Fruit fly (Drosophila melanogaster) whole organism, pupa: Measurements from ENCODE around the gene Rrp40.

Source experiments
- CG10348 ChIP-seq: fragments of 200-800 bp; sonication (Bioruptor generic); IDR thresholded peaks from 2 replicates; pipeline ENCODE4 v1.3.6; 2022; ENCODE audit warnings: missing biosample characterization, missing genetic modification characterization
- CG12605 ChIP-seq: fragments of 200-800 bp; sonication (Bioruptor generic); IDR thresholded peaks from 2 replicates; pipeline ENCODE4 v1.3.6; 2022; ENCODE audit warnings: missing biosample characterization, missing genetic modification characterization
- CG13204 ChIP-seq: fragments of 200-800 bp; sonication (Bioruptor generic); optimal IDR thresholded peaks from 2 replicates; lab custom pipeline; 2018; ENCODE audit warnings: missing biosample characterization, mild to moderate bottlenecking, missing genetic modification characterization, moderate library complexity
- CG14655 ChIP-seq: fragments of 200-800 bp; sonication (Bioruptor generic); optimal IDR thresholded peaks from 3 replicates; lab custom pipeline; 2017; ENCODE audit warnings: mild to moderate bottlenecking, missing biosample characterization, missing genetic modification reagents, missing genetic modification characterization
- CG15710 ChIP-seq: fragments of 200-800 bp; sonication (Bioruptor generic); optimal IDR thresholded peaks from 2 replicates; lab custom pipeline; 2018; ENCODE audit warnings: missing biosample characterization, mild to moderate bottlenecking, missing genetic modification characterization, moderate library complexity
- CG17806 ChIP-seq: fragments of 200-800 bp; sonication (Bioruptor generic); optimal IDR thresholded peaks from 2 replicates; lab custom pipeline; 2018; ENCODE audit warnings: missing biosample characterization, mild to moderate bottlenecking, missing genetic modification characterization, moderate library complexity
- CG32121 ChIP-seq: fragments of 200-800 bp; sonication (Bioruptor generic); IDR thresholded peaks from 2 replicates; pipeline ENCODE4 v1.3.6; 2022; ENCODE audit warnings: missing biosample characterization, missing genetic modification characterization
- CG34367 ChIP-seq: fragments of 200-800 bp; sonication (Bioruptor generic); optimal IDR thresholded peaks from 2 replicates; lab custom pipeline; 2018; ENCODE audit warnings: missing biosample characterization, mild to moderate bottlenecking, missing genetic modification characterization
- CG4496 ChIP-seq: fragments of 200-800 bp; sonication (Bioruptor generic); IDR thresholded peaks from 3 replicates; pipeline ENCODE4 v1.3.6; 2022; ENCODE audit warnings: missing biosample characterization, missing genetic modification characterization
- CG8159 ChIP-seq: fragments of 200-800 bp; sonication (Bioruptor generic); optimal IDR thresholded peaks from 3 replicates; lab custom pipeline; 2018; ENCODE audit warnings: missing biosample characterization, mild to moderate bottlenecking, missing genetic modification characterization, moderate library complexity
- CG8301 ChIP-seq: fragments of 200-800 bp; sonication (Bioruptor generic); optimal IDR thresholded peaks from 2 replicates; lab custom pipeline; 2018; ENCODE audit warnings: missing biosample characterization, mild to moderate bottlenecking, missing genetic modification characterization
- CG9948 ChIP-seq: fragments of 200-800 bp; sonication (Bioruptor generic); optimal IDR thresholded peaks from 2 replicates; lab custom pipeline; 2018; ENCODE audit warnings: missing biosample characterization, mild to moderate bottlenecking, missing genetic modification characterization, moderate library complexity
- D1 ChIP-seq: fragments of 200-800 bp; sonication (Bioruptor generic); optimal IDR thresholded peaks from 2 replicates; lab custom pipeline; 2018; ENCODE audit warnings: missing biosample characterization, mild to moderate bottlenecking, missing genetic modification characterization, moderate library complexity
- EcR ChIP-seq: fragments of 200-800 bp; sonication (Bioruptor generic); optimal IDR thresholded peaks from 3 replicates; lab custom pipeline; 2019; ENCODE audit warnings: missing biosample characterization, missing genetic modification characterization, mild to moderate bottlenecking, moderate library complexity, missing genetic modification reagents
- Ets98B ChIP-seq: fragments of 200-800 bp; sonication (Bioruptor generic); IDR thresholded peaks from 2 replicates; pipeline ENCODE4 v1.3.6; 2022; ENCODE audit warnings: missing biosample characterization, missing genetic modification characterization
- Pif1A ChIP-seq: fragments of 200-800 bp; sonication (Bioruptor generic); optimal IDR thresholded peaks from 3 replicates; lab custom pipeline; 2016; ENCODE audit warnings: missing biosample characterization, missing genetic modification characterization
- Pif1B ChIP-seq: fragments of 200-800 bp; sonication (Bioruptor generic); optimal IDR thresholded peaks from 3 replicates; lab custom pipeline; 2016; ENCODE audit warnings: missing biosample characterization, missing genetic modification characterization
- Snoo ChIP-seq: fragments of 200-800 bp; sonication (Bioruptor generic); optimal IDR thresholded peaks from 3 replicates; lab custom pipeline; 2017; ENCODE audit warnings: missing biosample characterization, mild to moderate bottlenecking, missing genetic modification characterization, inconsistent platforms
- fd96Ca ChIP-seq: fragments of 200-800 bp; sonication (Bioruptor generic); IDR thresholded peaks from 3 replicates; pipeline ENCODE4 v1.3.6; 2022; ENCODE audit warnings: missing biosample characterization, missing genetic modification characterization
- gl ChIP-seq: fragments of 200-800 bp; sonication (Bioruptor generic); optimal IDR thresholded peaks from 2 replicates; lab custom pipeline; 2018; ENCODE audit warnings: missing biosample characterization, mild to moderate bottlenecking, missing genetic modification characterization
- rn ChIP-seq: fragments of 200-800 bp; sonication (Bioruptor generic); IDR thresholded peaks from 2 replicates; pipeline ENCODE4 v1.3.6; 2022; ENCODE audit warnings: missing biosample characterization, missing genetic modification characterization

Gene Rrp40

DNA sequence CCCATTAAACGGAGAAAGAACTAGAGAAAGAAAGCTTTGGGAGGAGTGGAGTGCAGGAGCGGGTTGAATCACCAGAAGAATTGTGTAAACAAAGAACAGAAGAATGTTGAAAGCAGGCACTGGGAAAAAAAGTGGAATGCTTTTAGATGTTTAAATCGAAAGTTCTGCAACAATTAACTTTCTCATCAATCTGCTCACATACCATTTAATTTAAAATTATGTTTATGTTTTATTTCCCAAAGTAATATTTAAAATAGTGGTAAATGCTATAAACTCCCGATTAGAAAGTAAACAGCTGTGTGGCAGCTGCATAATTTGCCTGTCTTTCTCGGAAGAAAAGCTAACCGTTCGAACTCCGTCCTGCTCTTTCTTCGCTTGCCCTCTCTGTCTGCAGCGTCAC is 9.5 kb downstream of the Rrp40 start:
- TF ChIP-seq CG4496 (GFP tag; lab: Robert Waterston, UW) (no peak), CG17806 (tag; lab: Kevin White, UChicago) (peak; percentile 21), fd96Ca (GFP tag; lab: Robert Waterston, UW) (no peak), EcR (no peak), CG8301 (peak; percentile 75), CG32121 (GFP tag; lab: Robert Waterston, UW) (no peak), CG15710 (tag; lab: Kevin White, UChicago) (no peak), gl (tag; lab: Kevin White, UChicago) (no peak), Pif1B (GFP tag; lab: Kevin White, UChicago) (no peak), CG13204 (no peak), D1 (tag; lab: Kevin White, UChicago) (no peak), CG34367 (tag; lab: Kevin White, UChicago) (no peak), CG14655 (GFP tag; lab: Kevin White, UChicago) (peak; percentile 66), rn (GFP tag; lab: Robert Waterston, UW) (no peak), CG9948 (no peak), CG12605 (GFP tag; lab: Robert Waterston, UW) (no peak), CG10348 (no peak), Snoo (no peak), CG8159 (no peak), Pif1A (GFP tag; lab: Kevin White, UChicago) (peak; percentile 40), Ets98B (no peak)

DNA sequence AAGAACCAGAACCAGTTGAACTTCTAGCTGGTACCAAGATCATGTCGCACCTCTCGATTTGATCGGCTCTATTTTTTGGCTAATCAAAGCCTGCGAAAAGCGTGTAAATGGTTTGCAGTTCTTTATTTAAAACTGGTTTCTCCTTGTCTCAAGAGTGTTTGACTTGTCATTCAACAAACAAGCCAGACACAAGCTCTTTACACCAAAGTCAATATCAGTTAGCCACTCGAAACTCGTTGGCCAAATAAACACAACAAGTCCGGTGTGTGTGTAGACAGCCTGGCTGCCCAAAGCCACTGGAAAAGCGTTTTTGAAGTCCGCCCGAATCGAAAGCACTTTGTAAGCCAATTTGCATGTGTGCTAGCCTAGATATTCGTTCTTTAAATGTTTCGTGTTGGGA is 11.6 kb downstream of the Rrp40 start:
- TF ChIP-seq CG32121 (GFP tag; lab: Robert Waterston, UW) (no peak), CG14655 (GFP tag; lab: Kevin White, UChicago) (no peak)

DNA sequence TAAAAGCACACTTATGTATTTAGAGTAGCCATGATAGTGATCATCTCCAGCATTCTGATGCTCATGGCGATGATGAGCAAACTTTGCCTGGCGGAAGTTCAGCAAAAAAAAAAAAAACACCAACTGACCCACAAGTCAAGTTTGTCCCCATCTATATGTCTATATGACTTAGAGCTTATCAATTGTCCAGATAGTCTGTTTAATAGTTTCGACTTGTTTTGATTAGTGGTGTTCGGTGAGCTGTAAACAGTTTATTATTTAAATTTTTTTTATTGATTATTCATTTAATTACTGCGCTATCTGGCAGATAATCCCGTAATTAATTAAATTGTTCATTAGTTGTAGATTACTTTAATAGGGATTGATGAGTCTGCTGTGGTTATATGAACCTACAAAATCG is 15.3 kb downstream of the Rrp40 start:
- no peak for TF ChIP-seq D1 (tag; lab: Kevin White, UChicago)
- TF ChIP-seq Snoo: no peak
- TF ChIP-seq CG32121 (GFP tag; lab: Robert Waterston, UW): no peak
- no peak for TF ChIP-seq CG8301
- TF ChIP-seq CG8159: no peak
- TF ChIP-seq CG12605 (GFP tag; lab: Robert Waterston, UW): no peak
- no peak for TF ChIP-seq CG4496 (GFP tag; lab: Robert Waterston, UW)
- TF ChIP-seq CG9948: no peak
- no peak for TF ChIP-seq CG15710 (tag; lab: Kevin White, UChicago)
- TF ChIP-seq Pif1A (GFP tag; lab: Kevin White, UChicago): no peak
- no peak for TF ChIP-seq CG34367 (tag; lab: Kevin White, UChicago)
- TF ChIP-seq CG10348: no peak
- no peak for TF ChIP-seq Pif1B (GFP tag; lab: Kevin White, UChicago)
- TF ChIP-seq EcR: no peak
- no peak for TF ChIP-seq fd96Ca (GFP tag; lab: Robert Waterston, UW)
- TF ChIP-seq CG17806 (tag; lab: Kevin White, UChicago): no peak
- no peak for TF ChIP-seq Ets98B
- TF ChIP-seq CG14655 (GFP tag; lab: Kevin White, UChicago): no peak

DNA sequence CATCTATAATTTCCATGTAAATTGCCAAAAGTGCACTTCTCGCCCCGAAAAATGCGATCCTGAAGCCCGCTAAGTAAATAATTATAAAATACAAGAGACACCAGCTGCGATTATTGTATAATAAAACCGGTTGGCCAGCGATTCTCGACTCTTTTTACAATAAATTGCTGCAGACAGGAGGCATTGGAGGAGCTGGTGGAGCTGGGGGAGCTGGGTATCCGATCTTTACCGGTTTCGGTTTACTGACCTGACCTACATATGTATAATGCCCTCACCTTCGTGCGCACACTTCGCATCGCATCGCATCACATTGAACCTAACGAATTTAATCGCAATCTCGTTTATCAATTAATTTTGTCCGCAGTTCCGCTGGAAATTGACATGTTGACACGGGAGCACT is 19.9 kb downstream of the Rrp40 start:
- TF ChIP-seq Pif1A (GFP tag; lab: Kevin White, UChicago) (no peak), CG10348 (no peak), EcR (peak; percentile 95)

DNA sequence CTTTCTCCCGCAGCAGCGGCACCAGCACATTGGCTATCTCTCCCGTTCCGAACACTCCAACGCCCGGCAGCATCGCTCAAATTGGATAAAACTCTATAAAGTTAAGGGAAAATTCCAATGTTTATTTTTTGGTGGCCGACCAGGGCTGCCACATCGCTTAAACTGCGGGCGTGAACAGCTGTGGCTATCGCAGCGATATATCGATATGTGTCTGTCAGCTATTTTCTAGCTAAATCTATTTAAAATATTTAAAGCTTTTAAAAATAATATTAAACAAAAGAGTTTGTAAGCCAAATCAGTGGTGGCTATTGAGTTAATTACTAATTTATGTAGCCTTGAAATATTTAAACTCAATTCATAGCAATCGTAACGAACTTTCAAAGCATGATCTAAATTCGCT is 23.4 kb downstream of the Rrp40 start, which contains the start of the genes CG17712 and CG17648:
TSS of gene CG17712 (minus strand) at position 170 of the 400 bp plus-strand sequence.
TSS of gene CG17648 (plus strand) at position 356 of the 400 bp plus-strand sequence.
- no peak for TF ChIP-seq EcR
- no peak for TF ChIP-seq Pif1A (GFP tag; lab: Kevin White, UChicago)
- no peak for TF ChIP-seq CG8159
- TF ChIP-seq CG14655 (GFP tag; lab: Kevin White, UChicago): no peak
- TF ChIP-seq fd96Ca (GFP tag; lab: Robert Waterston, UW): no peak
- no peak for TF ChIP-seq CG8301
- TF ChIP-seq CG34367 (tag; lab: Kevin White, UChicago): no peak
- no peak for TF ChIP-seq rn (GFP tag; lab: Robert Waterston, UW)

DNA sequence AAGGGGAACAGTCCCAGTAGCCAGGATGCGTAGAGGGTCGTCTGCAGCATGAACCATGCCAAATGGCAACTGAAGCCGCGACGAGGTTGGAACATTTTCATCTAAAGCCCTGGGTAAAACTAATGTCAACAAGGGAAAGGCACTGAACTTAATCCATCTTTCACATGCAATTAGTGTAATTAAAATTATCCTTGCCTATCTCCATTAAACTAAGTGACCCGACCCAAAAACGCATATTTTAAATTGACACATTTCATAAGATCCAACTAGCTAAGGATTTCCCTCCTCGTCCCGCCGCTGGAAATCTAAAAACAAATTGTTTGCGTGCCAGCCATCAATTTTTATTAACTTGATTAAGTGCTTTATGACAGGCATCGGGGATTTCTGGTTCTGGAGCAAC is 27.8 kb downstream of the Rrp40 start, which contains the start of gene Gr22f:
TSS of gene Gr22f (minus strand) at position 101 of the 400 bp plus-strand sequence.
- TF ChIP-seq Ets98B: no peak
- TF ChIP-seq CG9948: no peak
- TF ChIP-seq CG15710 (tag; lab: Kevin White, UChicago): no peak
- no peak for TF ChIP-seq CG10348
- no peak for TF ChIP-seq D1 (tag; lab: Kevin White, UChicago)

DNA sequence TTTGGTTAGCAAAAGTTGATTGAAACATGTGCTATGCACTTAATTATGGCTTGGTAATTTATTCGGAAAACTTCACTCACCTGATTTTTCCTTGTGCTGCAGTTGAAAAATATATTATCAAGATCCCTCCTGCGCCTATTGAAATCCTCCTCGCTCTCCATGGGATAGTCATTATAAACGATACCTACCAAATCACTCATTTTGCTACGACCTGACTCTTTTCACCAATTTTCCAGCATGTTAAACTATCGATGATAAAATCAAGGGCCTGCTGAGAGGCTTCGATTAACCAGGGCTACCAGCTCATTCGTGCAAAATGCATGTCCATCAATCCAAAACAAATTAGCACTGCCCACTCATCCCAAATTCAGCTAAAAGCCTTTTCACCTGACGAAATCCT is 30.3 kb downstream of the Rrp40 start, which contains the start of gene CG17650:
TSS of gene CG17650 (minus strand) at position 241 of the 400 bp plus-strand sequence.
- TF ChIP-seq EcR (no peak), CG10348 (no peak), rn (GFP tag; lab: Robert Waterston, UW) (no peak), CG4496 (GFP tag; lab: Robert Waterston, UW) (no peak), CG15710 (tag; lab: Kevin White, UChicago) (no peak), CG9948 (no peak), fd96Ca (GFP tag; lab: Robert Waterston, UW) (no peak), CG34367 (tag; lab: Kevin White, UChicago) (no peak), CG8159 (no peak), CG17806 (tag; lab: Kevin White, UChicago) (no peak), CG13204 (no peak), Pif1A (GFP tag; lab: Kevin White, UChicago) (no peak), Pif1B (GFP tag; lab: Kevin White, UChicago) (no peak), D1 (tag; lab: Kevin White, UChicago) (no peak)
